Worm (Caenorhabditis elegans) whole organism, L3 larva: ENCODE data around the gene ptr-20.
"Not testable (repeated sequence)": the region's sequence is repeated elsewhere in the genome, so short reads cannot be mapped to it uniquely, and the experiment has no call there.

Source experiments
- ama-1 ChIP-seq: fragments of 150-350 bp; optimal IDR thresholded peaks from 2 replicates; lab custom pipeline; 2018
- ceh-9 ChIP-seq: sonication (generic microtip); optimal IDR thresholded peaks from 2 replicates; lab custom pipeline; 2018; ENCODE audit warnings: missing biosample characterization, missing genetic modification characterization
- nhr-76 ChIP-seq: fragments of 150-350 bp; sonication (generic microtip); optimal IDR thresholded peaks from 5 replicates; lab custom pipeline; 2014; ENCODE audit warnings: missing biosample characterization, missing genetic modification characterization
- pha-4 ChIP-seq: fragments of 150-350 bp; optimal IDR thresholded peaks from 2 replicates; lab custom pipeline; 2014; ENCODE audit warnings: missing biosample characterization, missing genetic modification reagents, missing genetic modification characterization
- tbx-2 ChIP-seq: sonication (generic microtip); optimal IDR thresholded peaks from 2 replicates; lab custom pipeline; 2016; ENCODE audit warnings: mild to moderate bottlenecking, missing genetic modification characterization, missing compliant biosample characterization

DNA sequence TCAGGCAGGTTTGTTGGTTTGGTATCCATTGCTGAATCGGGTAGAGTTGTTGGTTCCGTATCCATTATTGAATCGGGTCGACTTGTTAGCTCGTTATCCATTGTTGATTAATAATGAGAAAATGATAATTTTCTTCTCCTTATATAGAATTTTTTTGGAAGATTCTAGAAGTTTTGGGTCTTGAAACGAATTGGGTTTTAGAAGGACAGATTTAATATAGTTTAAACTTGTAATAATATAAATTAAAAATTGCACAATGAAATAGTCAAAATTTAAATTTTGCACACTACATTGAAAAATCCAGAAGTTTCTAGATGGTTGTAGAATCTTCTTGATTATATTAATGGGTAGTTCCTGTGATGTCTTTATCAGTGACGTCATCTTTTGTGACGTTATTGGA lies 17.1 kb upstream of the ptr-20 start, which contains the start of gene Y53F4B.26:
- not testable (repeated sequence) for TF ChIP-seq ama-1 (lab: Kevin White, UChicago); pha-4; tbx-2 (tag; lab: Kevin White, UChicago); nhr-76 (tag; lab: Kevin White, UChicago); ceh-9 (tag; lab: Kevin White, UChicago)
